Fruit fly (Drosophila melanogaster) Kc167 (cell line): ENCODE measurements around the gene CG43136.

Experiments
- Myc ChIP-seq: fragments of >200 bp; optimal IDR thresholded peaks from 2 replicates; lab custom pipeline; 2017; ENCODE audit warnings: missing external identifiers
- Sin3A ChIP-seq: fragments of >200 bp; optimal IDR thresholded peaks from 2 replicates; lab custom pipeline; 2018; ENCODE audit warnings: missing external identifiers
- h ChIP-seq: fragments of >200 bp; optimal IDR thresholded peaks from 3 replicates; lab custom pipeline; 2018; ENCODE audit warnings: missing external identifiers
- insv ChIP-seq: fragments of >200 bp; optimal IDR thresholded peaks from 3 replicates; lab custom pipeline; 2018; ENCODE audit warnings: missing external identifiers
- psq ChIP-seq: fragments of >200 bp; optimal IDR thresholded peaks from 2 replicates; lab custom pipeline; 2017; ENCODE audit warnings: missing external identifiers
- ttk ChIP-seq: sonication (Bioruptor generic); optimal IDR thresholded peaks from 2 replicates; lab custom pipeline; 2017; ENCODE audit warnings: missing external identifiers

Gene CG43136

DNA sequence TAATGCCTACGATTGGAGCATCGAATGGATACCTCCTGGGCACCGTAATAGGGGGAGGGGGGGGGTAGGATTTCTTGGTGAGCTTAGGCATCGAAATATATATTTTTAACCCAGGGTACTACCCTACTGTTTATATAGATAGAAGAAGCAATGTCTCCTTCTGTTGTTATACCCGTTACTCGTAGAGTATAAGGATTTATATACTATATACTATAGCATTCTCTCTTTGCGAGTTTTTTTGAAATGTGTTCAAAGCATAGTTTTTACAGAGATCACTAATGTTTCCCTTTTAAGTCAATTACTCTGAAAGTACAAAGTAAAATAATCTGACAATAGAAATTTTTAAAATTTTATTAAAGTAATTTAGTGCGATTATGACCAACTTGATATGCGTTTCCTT lies at the start of gene CG43136:
TSS of gene CG43136 (plus strand) at position 301 of the 400 bp plus-strand sequence.
- TF ChIP-seq Sin3A (lab: Kevin White, UChicago) (no peak), h (lab: Kevin White, UChicago) (no peak), insv (lab: Kevin White, UChicago) (no peak), ttk (lab: Kevin White, UChicago) (no peak), Myc (no peak), psq (lab: Kevin White, UChicago) (no peak)

DNA sequence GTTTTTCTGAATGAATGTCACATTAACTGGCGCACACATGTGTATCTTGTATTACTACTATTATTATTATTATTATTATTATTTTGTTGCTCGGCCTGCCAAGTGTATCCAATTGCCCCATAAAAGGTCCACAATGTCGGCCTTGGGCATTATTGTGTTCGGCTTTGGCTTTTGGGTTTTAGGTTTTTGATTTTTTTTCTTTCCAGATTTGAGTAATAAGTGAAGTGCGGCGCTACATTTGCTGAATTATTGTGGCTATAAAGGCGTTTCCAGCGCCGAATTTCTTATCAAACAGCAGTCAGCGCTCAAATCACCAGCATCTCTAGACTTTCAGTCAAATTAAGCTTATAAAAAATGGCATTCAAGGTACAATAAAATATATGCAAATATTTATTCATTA lies 49.2 kb upstream of the CG43136 start, which contains the start of gene Cpr5C:
TSS of gene Cpr5C (plus strand) at position 301 of the 400 bp plus-strand sequence.
- TF ChIP-seq insv (lab: Kevin White, UChicago), result no peak
- TF ChIP-seq h (lab: Kevin White, UChicago), result no peak

DNA sequence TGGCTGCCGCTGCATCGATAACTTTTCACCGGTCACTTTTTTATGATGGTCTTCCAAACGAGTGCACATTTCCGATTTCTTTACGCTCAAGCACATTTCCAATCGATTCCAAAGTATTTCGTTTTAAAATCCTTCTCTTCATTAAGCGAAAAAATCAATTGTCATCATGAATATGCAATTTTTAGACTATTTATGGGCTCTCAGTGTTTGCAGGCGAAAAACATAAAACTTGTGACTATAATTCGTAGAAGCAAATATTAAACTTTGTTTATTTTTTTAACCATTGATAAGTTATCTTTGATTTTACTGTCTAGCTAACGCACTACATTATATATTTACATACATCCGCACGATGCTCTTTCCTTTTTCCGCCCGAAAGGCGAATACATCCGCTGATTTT lies 44.9 kb upstream of the CG43136 start, which contains the start of gene Prosbeta2R1:
TSS of gene Prosbeta2R1 (plus strand) at position 301 of the 400 bp plus-strand sequence.
- TF ChIP-seq psq (lab: Kevin White, UChicago), result no peak

DNA sequence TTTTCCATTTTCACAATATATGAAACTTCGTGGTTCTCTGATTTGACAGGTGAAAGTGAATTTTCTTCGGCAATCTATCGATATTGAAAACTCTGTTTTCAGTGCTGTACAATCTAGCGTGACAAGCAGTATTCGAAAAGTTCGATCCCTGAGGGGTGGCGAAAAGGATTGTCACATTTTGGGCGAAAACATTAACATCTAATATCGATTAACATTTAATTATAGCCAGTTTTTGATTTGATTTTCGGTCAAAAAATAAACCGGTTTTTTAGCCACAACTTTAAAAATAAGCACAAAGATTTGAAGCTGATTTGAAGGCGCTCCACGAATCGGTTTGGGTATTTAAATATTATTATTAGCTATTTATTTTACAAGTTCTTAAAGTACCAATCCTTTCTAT lies 40.7 kb upstream of the CG43136 start, which contains the start of gene CG44329:
TSS of gene CG44329 (minus strand) at position 101 of the 400 bp plus-strand sequence.
- TF ChIP-seq h (lab: Kevin White, UChicago), result no peak
- TF ChIP-seq ttk (lab: Kevin White, UChicago), result no peak
- no peak for TF ChIP-seq insv (lab: Kevin White, UChicago)

DNA sequence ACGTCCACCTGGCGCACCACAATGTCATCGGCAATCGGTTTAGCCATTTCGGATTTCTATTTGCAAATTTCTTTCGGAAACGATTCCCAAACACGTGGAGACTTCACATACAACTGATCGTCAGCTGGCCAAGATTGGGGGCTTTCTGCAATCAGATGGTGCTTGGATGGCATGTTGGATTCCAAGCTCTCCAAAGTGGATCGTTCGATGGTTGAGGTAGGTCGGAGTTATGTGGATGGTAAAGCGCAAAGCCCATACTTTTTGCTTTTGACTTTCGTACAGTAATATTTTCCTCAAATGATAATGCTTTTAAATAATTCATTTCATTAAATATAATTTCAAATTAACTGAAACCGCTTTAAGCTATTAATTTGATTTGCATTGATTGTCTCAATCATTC lies 37.8 kb upstream of the CG43136 start, which contains the start of gene AgmNAT:
TSS of gene AgmNAT (minus strand) at position 101 of the 400 bp plus-strand sequence.
- TF ChIP-seq psq (lab: Kevin White, UChicago), result no peak
- TF ChIP-seq insv (lab: Kevin White, UChicago), result no peak
- TF ChIP-seq Sin3A (lab: Kevin White, UChicago), result no peak
- TF ChIP-seq h (lab: Kevin White, UChicago), result no peak
- no peak for TF ChIP-seq Myc

DNA sequence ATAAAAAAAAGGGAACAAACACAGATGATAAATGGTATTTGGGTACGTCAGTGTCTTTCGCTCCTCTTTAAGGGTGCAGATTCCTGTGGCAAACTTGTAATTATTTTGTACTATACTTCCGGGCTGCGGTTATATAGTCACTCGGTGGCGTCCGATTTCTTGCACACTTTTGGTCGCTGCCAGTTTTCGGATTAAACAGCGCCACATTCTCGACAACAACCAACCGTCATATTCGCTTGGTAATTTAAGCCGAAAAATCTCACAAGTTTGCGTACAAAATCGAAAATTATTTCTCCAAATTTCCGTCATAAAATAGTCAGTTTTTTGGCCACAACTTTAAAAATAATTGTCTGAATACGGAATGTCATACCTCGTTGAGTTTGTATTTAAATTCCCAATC lies 36.4 kb upstream of the CG43136 start:
- no peak for TF ChIP-seq Myc
- no peak for TF ChIP-seq Sin3A (lab: Kevin White, UChicago)
- no peak for TF ChIP-seq insv (lab: Kevin White, UChicago)
- TF ChIP-seq h (lab: Kevin White, UChicago), result no peak
- TF ChIP-seq ttk (lab: Kevin White, UChicago), result no peak
- no peak for TF ChIP-seq psq (lab: Kevin White, UChicago)

DNA sequence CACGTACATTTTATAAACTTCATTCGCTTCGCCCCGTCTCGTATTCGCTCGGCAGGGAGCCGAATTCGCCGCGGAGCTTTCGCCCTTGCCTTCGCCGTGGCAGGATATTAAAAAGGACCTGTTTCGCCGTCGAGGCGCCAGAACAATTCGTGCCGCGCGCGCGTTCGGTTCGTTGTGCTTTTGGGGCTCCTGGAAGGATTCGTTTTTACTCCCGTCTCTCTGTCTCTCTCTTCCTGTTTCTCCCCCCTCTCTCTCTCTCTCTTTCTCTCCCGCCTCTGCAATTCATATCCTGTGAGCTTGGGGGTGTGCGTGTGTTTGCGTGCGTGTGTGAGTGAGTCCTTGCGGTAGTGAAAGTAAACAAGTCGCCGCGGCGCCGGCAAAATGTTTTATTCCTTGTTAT lies 35.1 kb upstream of the CG43136 start, which contains the start of gene CG15765:
TSS of gene CG15765 (plus strand) at position 132 of the 400 bp plus-strand sequence.
- TF ChIP-seq ttk (lab: Kevin White, UChicago), result no peak
- no peak for TF ChIP-seq Myc
- no peak for TF ChIP-seq h (lab: Kevin White, UChicago)
- no peak for TF ChIP-seq psq (lab: Kevin White, UChicago)
- no peak for TF ChIP-seq Sin3A (lab: Kevin White, UChicago)
- no peak for TF ChIP-seq insv (lab: Kevin White, UChicago)

DNA sequence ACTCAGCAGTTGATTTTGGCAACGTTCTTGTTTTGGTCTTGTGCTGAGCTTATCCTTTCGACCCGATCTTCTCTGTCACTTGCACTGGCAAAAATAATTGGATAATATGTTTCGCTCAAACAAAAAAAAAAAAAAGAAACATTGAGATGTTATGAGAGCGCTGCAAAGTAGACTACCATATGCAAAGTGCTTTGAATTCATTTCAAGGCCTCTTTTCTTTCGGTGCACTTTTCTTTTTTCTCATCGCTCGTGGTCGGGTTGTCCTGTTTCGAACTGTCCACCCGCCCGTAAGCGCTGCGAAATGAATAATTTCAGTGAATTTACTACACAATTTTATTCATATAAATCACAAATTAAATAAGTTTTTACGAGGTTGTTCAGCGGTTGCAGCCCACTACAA lies 33.6 kb upstream of the CG43136 start:
- no peak for TF ChIP-seq h (lab: Kevin White, UChicago)
- TF ChIP-seq ttk (lab: Kevin White, UChicago), result no peak
- no peak for TF ChIP-seq insv (lab: Kevin White, UChicago)
- TF ChIP-seq Sin3A (lab: Kevin White, UChicago), result no peak
- no peak for TF ChIP-seq Myc
- TF ChIP-seq psq (lab: Kevin White, UChicago), result no peak

DNA sequence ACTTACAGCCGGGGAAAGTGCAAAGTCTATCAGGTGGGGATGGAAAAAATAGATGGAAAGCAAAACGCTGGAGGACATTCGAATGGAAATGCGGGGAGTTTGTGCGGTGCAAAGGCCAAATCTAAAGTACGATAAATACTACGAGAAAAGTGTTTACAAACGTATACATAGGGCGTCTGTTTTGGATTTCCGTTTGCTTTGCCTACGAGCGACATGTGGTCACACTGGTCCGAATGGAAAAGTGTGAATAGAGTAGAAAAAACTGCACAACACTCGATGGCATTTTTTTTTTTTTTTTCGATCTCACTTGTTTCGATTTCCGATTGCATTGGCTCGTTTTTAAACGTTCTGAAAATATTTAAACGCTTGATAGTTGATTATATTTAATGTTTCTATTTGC lies 13.8 kb upstream of the CG43136 start:
- TF ChIP-seq Sin3A (lab: Kevin White, UChicago) (no peak), h (lab: Kevin White, UChicago) (no peak), Myc (no peak), ttk (lab: Kevin White, UChicago) (no peak), psq (lab: Kevin White, UChicago) (no peak), insv (lab: Kevin White, UChicago) (no peak)

DNA sequence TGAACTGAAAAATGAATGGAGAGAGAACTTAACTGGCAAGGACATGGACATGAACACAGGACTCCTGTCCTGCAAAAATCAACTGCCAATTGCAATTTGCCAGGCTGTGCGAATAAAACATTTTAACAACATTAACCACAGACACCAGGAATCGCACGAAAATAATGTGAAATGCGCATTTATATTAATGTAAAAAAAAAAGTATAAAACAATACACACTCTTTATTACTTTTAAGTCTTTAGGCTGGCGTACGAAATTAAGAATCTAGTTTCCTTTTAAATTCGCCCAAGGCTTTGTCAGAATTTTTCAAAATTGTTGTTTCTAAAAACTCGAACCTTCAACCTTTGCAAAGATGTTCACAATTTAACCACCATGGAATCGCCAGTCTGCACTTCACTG lies 8.6 kb upstream of the CG43136 start, which contains the start of gene CG12729:
TSS of gene CG12729 (plus strand) at position 301 of the 400 bp plus-strand sequence.
- TF ChIP-seq ttk (lab: Kevin White, UChicago) (no peak), Sin3A (lab: Kevin White, UChicago) (no peak), psq (lab: Kevin White, UChicago) (no peak), Myc (no peak), h (lab: Kevin White, UChicago) (no peak), insv (lab: Kevin White, UChicago) (no peak)

DNA sequence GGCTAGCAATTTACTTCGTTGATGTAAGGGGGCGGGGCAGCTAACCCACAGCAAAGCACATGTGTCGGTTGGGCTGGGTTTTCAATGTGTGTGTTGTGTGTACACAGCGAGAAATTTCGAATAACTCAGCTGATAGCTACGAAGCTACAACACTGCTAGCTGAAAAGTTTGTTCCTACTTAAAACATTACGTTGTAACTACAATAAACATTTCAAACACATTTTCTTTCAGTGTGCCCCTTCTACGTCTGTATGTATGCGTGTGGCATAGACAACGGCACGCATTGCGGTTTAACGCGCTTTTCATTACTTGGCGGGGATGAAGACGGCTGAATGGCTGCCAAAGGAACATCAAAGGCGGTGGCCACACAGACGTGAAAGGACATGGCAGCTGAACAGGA lies 6.0 kb upstream of the CG43136 start:
- TF ChIP-seq ttk (lab: Kevin White, UChicago) (no peak), Myc (no peak), psq (lab: Kevin White, UChicago) (no peak), insv (lab: Kevin White, UChicago) (no peak), h (lab: Kevin White, UChicago) (no peak), Sin3A (lab: Kevin White, UChicago) (no peak)

DNA sequence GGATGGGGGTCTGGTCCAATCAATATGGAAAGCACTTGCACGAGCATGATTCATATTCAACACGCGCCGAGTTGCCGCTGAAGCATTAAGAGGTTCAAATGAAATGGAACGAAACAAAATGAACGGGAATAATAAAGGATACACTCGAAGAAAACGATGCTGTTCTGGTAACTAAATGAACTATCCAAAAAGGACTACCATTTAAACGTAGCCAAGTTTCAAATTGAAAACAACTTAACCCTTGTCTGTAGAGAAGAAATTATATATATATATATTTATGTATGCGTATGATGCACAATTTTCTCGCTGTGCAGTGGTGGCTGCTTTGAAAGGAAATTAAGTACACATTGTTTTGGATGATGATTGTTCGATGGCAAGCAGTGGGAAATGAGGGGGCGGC lies 884 bp upstream of the CG43136 start:
- no peak for TF ChIP-seq psq (lab: Kevin White, UChicago)
- TF ChIP-seq ttk (lab: Kevin White, UChicago), result no peak
- no peak for TF ChIP-seq Sin3A (lab: Kevin White, UChicago)
- no peak for TF ChIP-seq Myc
- TF ChIP-seq insv (lab: Kevin White, UChicago), result no peak
- TF ChIP-seq h (lab: Kevin White, UChicago), result no peak

DNA sequence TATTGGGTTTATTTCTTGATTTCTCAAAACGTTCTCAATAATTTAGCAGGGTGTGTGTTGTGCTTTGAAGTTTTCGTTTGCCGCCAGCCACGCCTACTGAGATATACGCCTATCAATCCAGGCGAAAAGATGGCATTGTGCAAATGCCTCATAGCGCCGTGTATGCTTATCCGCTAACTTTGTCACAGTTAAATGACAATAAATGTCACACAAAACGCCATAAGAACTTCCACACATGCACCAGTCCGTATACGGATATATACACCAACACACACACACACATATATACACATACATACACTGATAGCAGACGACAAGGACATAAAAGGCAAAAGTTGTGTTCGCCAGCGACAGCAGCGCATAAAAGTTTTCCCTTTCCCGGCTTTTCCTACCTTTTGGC lies 11.5 kb downstream of the CG43136 start, which contains the start of gene CG43137:
TSS of gene CG43137 (minus strand) at position 101 of the 400 bp plus-strand sequence.
- TF ChIP-seq Myc (no peak), psq (lab: Kevin White, UChicago) (no peak), Sin3A (lab: Kevin White, UChicago) (no peak), ttk (lab: Kevin White, UChicago) (no peak), h (lab: Kevin White, UChicago) (no peak), insv (lab: Kevin White, UChicago) (no peak)
